Fruit fly (Drosophila melanogaster): ENCODE measurements around the gene AANATL3.

dm6 chr2L:20072095-20072494, 46.5 kb upstream of the AANATL3 start, which contains the start of gene CG10730:
- TF ChIP-seq Sin3A (optimal IDR thresholded peaks at IDR 0.05) (no peak), insv (optimal IDR thresholded peaks at IDR 0.05) (no peak), psq (optimal IDR thresholded peaks at IDR 0.05) (no peak), ttk (optimal IDR thresholded peaks at IDR 0.05) (no peak), h (optimal IDR thresholded peaks at IDR 0.05) (no peak), Myc (optimal IDR thresholded peaks at IDR 0.05) (no peak)

Data from Kc167 (cell line).